Worm (Caenorhabditis elegans): Measurements from ENCODE around the gene F22B5.6.

DNA sequence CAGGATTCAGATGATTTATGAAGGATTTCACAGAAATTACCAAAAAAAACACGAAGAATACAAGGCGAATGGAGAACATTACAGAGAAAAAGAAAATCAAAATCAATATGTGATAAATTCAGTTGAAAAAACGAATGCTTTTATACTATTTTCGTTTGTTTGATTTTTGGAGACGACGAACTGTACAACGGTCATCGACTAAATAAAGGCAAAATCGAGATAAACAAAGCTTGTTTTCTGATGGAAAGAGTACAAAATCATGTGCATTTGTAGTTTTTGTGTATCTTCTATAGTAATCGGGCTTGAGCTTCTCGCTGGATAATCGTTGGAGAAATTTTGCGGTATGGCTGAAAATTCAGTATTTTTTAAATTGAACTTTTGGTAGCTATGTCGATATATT is 15.1 kb upstream of the F22B5.6 start, which contains the start of gene M05D6.8:
- TF ChIP-seq tbx-2 (tag; optimal IDR thresholded peaks at IDR 0.05) (no peak), Y22D7AL.16 (tag; optimal IDR thresholded peaks at IDR 0.05) (no peak), nhr-11 (tag; optimal IDR thresholded peaks at IDR 0.05) (no peak), lim-6 (tag; optimal IDR thresholded peaks at IDR 0.05) (no peak), pha-2 (tag; optimal IDR thresholded peaks at IDR 0.05) (no peak), ama-1 (optimal IDR thresholded peaks at IDR 0.05) (no peak), dmd-4 (tag; optimal IDR thresholded peaks at IDR 0.05; ENCODE audit: borderline replicate concordance) (no peak), pqm-1 (tag; optimal IDR thresholded peaks at IDR 0.05) (no peak), ceh-31 (tag; optimal IDR thresholded peaks at IDR 0.05) (no peak), hlh-30 (tag; optimal IDR thresholded peaks at IDR 0.05; ENCODE audit: insufficient read depth) (no peak), ceh-19 (GFP tag; optimal IDR thresholded peaks at IDR 0.05) (no peak)
